Fruit fly (Drosophila melanogaster) whole organism, embryonic: ENCODE results near the gene CG5068.

Experiments used
- Asciz ChIP-seq: fragments of 200-800 bp; sonication (Bioruptor generic); optimal IDR thresholded peaks from 2 replicates; lab custom pipeline; 2017; ENCODE audit warnings: missing biosample characterization, mild to moderate bottlenecking, missing genetic modification characterization, missing genetic modification reagents
- B-H2 ChIP-seq: fragments of 200-800 bp; sonication (Bioruptor generic); optimal IDR thresholded peaks from 2 replicates; lab custom pipeline; 2018; ENCODE audit warnings: missing biosample characterization, mild to moderate bottlenecking, missing genetic modification characterization
- CG10267 ChIP-seq: fragments of 200-800 bp; sonication (Bioruptor generic); optimal IDR thresholded peaks from 2 replicates; lab custom pipeline; 2018; ENCODE audit warnings: missing biosample characterization, mild to moderate bottlenecking, missing genetic modification characterization, moderate library complexity
- CG10565 ChIP-seq: fragments of 200-800 bp; sonication (Bioruptor generic); optimal IDR thresholded peaks from 3 replicates; lab custom pipeline; 2016; ENCODE audit warnings: missing biosample characterization, mild to moderate bottlenecking, missing genetic modification characterization
- CG12219 ChIP-seq: fragments of 200-800 bp; sonication (Bioruptor generic); optimal IDR thresholded peaks from 3 replicates; lab custom pipeline; 2018; ENCODE audit warnings: missing biosample characterization, mild to moderate bottlenecking, missing genetic modification characterization
- CG12659 ChIP-seq: fragments of 200-800 bp; sonication (Bioruptor generic); optimal IDR thresholded peaks from 3 replicates; lab custom pipeline; 2017; ENCODE audit warnings: mild to moderate bottlenecking, missing biosample characterization, missing genetic modification reagents, missing genetic modification characterization
- CG13287 ChIP-seq: fragments of 200-800 bp; sonication (Bioruptor generic); IDR thresholded peaks from 2 replicates; pipeline ENCODE4 v1.3.6; 2022; ENCODE audit warnings: missing biosample characterization, missing genetic modification characterization; ENCODE audit not compliant: partially characterized antibody
- CG13424 ChIP-seq: fragments of 200-800 bp; sonication (Bioruptor generic); optimal IDR thresholded peaks from 2 replicates; lab custom pipeline; 2019; ENCODE audit warnings: missing biosample characterization, mild to moderate bottlenecking, missing genetic modification characterization, moderate library complexity
- CG14667 ChIP-seq: fragments of 200-800 bp; sonication (Bioruptor generic); IDR thresholded peaks from 2 replicates; pipeline ENCODE4 v1.3.6; 2022; ENCODE audit warnings: missing biosample characterization, missing genetic modification characterization
- CG1602 ChIP-seq: fragments of 200-800 bp; sonication (Bioruptor generic); optimal IDR thresholded peaks from 3 replicates; lab custom pipeline; 2016; ENCODE audit warnings: missing biosample characterization, missing genetic modification characterization
- CG2116 ChIP-seq: fragments of 200-800 bp; sonication (Bioruptor generic); optimal IDR thresholded peaks from 3 replicates; lab custom pipeline; 2018; ENCODE audit warnings: missing biosample characterization, mild to moderate bottlenecking, missing genetic modification characterization
- CG3726 ChIP-seq: fragments of 200-800 bp; sonication (Bioruptor generic); IDR thresholded peaks from 3 replicates; pipeline ENCODE4, ENCODE4 v1.3.6; 2022; ENCODE audit warnings: missing biosample characterization, missing genetic modification characterization
- CG4730 ChIP-seq: fragments of 200-800 bp; sonication (Bioruptor generic); IDR thresholded peaks from 2 replicates; pipeline ENCODE4 v1.3.6; 2022; ENCODE audit warnings: missing biosample characterization, missing genetic modification characterization
- CG4820 ChIP-seq: fragments of 200-800 bp; sonication (Bioruptor generic); optimal IDR thresholded peaks from 3 replicates; lab custom pipeline; 2016; ENCODE audit warnings: missing biosample characterization, missing genetic modification characterization
- CG5245 ChIP-seq: fragments of 200-800 bp; sonication (Bioruptor generic); optimal IDR thresholded peaks from 3 replicates; lab custom pipeline; 2016; ENCODE audit warnings: missing biosample characterization, missing genetic modification characterization
- CG6765 ChIP-seq: fragments of 200-800 bp; sonication (Bioruptor generic); optimal IDR thresholded peaks from 3 replicates; lab custom pipeline; 2017; ENCODE audit warnings: missing biosample characterization, mild to moderate bottlenecking, missing genetic modification characterization
- CG6854 ChIP-seq: fragments of 200-800 bp; sonication (Bioruptor generic); optimal IDR thresholded peaks from 3 replicates; lab custom pipeline; 2017; ENCODE audit warnings: missing biosample characterization, mild to moderate bottlenecking, missing genetic modification characterization
- CG8089 ChIP-seq: fragments of 200-800 bp; sonication (Bioruptor generic); optimal IDR thresholded peaks from 3 replicates; lab custom pipeline; 2016; ENCODE audit warnings: missing biosample characterization, missing genetic modification characterization
- CG8290 ChIP-seq, 3 experiments: fragments of 200-800 bp; sonication (Bioruptor generic); optimal IDR thresholded peaks; 2 replicates each; lab custom pipeline; 2016 to 2019; ENCODE audit warnings: missing biosample characterization in 3 of 3, missing genetic modification characterization in 3 of 3, mild to moderate bottlenecking in 2 of 3, moderate library complexity in 1 of 3
- D19A ChIP-seq: fragments of 200-800 bp; optimal IDR thresholded peaks from 3 replicates; lab custom pipeline; 2019; ENCODE audit warnings: missing biosample characterization, mild to moderate bottlenecking, missing genetic modification characterization, moderate library complexity
- Dref ChIP-seq: fragments of 200-800 bp; sonication (Bioruptor generic); IDR thresholded peaks from 2 replicates; pipeline ENCODE4 v1.3.6; 2022; ENCODE audit warnings: missing biosample characterization, missing genetic modification characterization
- Elba2 ChIP-seq: fragments of 200-800 bp; sonication (Bioruptor generic); optimal IDR thresholded peaks from 3 replicates; lab custom pipeline; 2016; ENCODE audit warnings: missing biosample characterization, missing genetic modification characterization
- HmgZ ChIP-seq: fragments of 200-800 bp; sonication (Bioruptor generic); optimal IDR thresholded peaks from 2 replicates; lab custom pipeline; 2018; ENCODE audit warnings: missing biosample characterization, mild to moderate bottlenecking, missing genetic modification characterization
- Hmr ChIP-seq: fragments of 200-800 bp; sonication (Bioruptor generic); optimal IDR thresholded peaks from 3 replicates; lab custom pipeline; 2017; ENCODE audit warnings: mild to moderate bottlenecking, missing biosample characterization, missing genetic modification reagents, missing genetic modification characterization
- Hr3 ChIP-seq: fragments of 200-800 bp; sonication (Bioruptor generic); optimal IDR thresholded peaks from 3 replicates; lab custom pipeline; 2016; ENCODE audit warnings: missing biosample characterization, missing genetic modification characterization
- Lpt ChIP-seq: fragments of >200 bp; optimal IDR thresholded peaks from 2 replicates; lab custom pipeline; 2018; ENCODE audit warnings: missing biosample characterization, missing genetic modification characterization
- Mes4 ChIP-seq: fragments of 200-800 bp; sonication (Bioruptor generic); optimal IDR thresholded peaks from 2 replicates; lab custom pipeline; 2016; ENCODE audit warnings: missing biosample characterization, missing genetic modification characterization
- NfI ChIP-seq: fragments of 200-800 bp; sonication (Bioruptor generic); optimal IDR thresholded peaks from 3 replicates; lab custom pipeline; 2018; ENCODE audit warnings: missing biosample characterization, mild to moderate bottlenecking, missing genetic modification characterization, moderate library complexity
- Poxn ChIP-seq: fragments of 200-800 bp; sonication (Bioruptor generic); IDR thresholded peaks from 2 replicates; pipeline ENCODE4 v1.3.6; 2022; ENCODE audit warnings: missing biosample characterization, missing genetic modification characterization
- Spps ChIP-seq: fragments of 200-800 bp; sonication (Bioruptor generic); optimal IDR thresholded peaks from 2 replicates; lab custom pipeline; 2018; ENCODE audit warnings: missing biosample characterization, mild to moderate bottlenecking, missing genetic modification characterization
- Taf1 ChIP-seq: fragments of 200-800 bp; sonication (Bioruptor generic); IDR thresholded peaks from 2 replicates; pipeline ENCODE4 v1.3.6; 2022; ENCODE audit warnings: missing biosample characterization, missing genetic modification characterization
- ato ChIP-seq: fragments of 200-800 bp; sonication (Bioruptor generic); IDR thresholded peaks from 2 replicates; pipeline ENCODE4 v1.3.6; 2022; ENCODE audit warnings: missing biosample characterization, missing genetic modification characterization; ENCODE audit not compliant: partially characterized antibody
- cg ChIP-seq: fragments of 200-800 bp; sonication (Bioruptor generic); optimal IDR thresholded peaks from 3 replicates; lab custom pipeline; 2019; ENCODE audit warnings: missing biosample characterization, mild to moderate bottlenecking, missing genetic modification characterization, moderate library complexity
- chif ChIP-seq, 2 experiments: fragments of 200-800 bp; sonication (Bioruptor generic); optimal IDR thresholded peaks; 3 replicates each; lab custom pipeline; 2016; ENCODE audit warnings: missing biosample characterization in 2 of 2, missing genetic modification characterization in 2 of 2
- dati ChIP-seq: fragments of 200-800 bp; sonication (Bioruptor generic); IDR thresholded peaks from 2 replicates; pipeline ENCODE4 v1.3.6; 2022; ENCODE audit warnings: missing biosample characterization, missing genetic modification characterization
- dmrt11E ChIP-seq: fragments of 200-800 bp; sonication (Bioruptor generic); optimal IDR thresholded peaks from 3 replicates; lab custom pipeline; 2018; ENCODE audit warnings: missing biosample characterization, mild to moderate bottlenecking, missing genetic modification characterization, moderate library complexity
- eve ChIP-seq, 2 experiments: fragments of >200 bp; optimal IDR thresholded peaks; 2 replicates each; lab custom pipeline; 2017; ENCODE audit warnings: missing biosample characterization in 2 of 2, missing genetic modification characterization in 2 of 2
- gcm ChIP-seq: fragments of 200-800 bp; sonication (Bioruptor generic); optimal IDR thresholded peaks from 2 replicates; lab custom pipeline; 2019; ENCODE audit warnings: missing biosample characterization, mild to moderate bottlenecking, missing genetic modification characterization, moderate library complexity
- h ChIP-seq: fragments of >200 bp; optimal IDR thresholded peaks from 2 replicates; lab custom pipeline; 2017
- lov ChIP-seq, 2 experiments: fragments of 200-800 bp in 1 of 2; fragments of >200 bp in 1 of 2; sonication (Bioruptor generic) in 1 of 2; IDR thresholded peaks in 1 of 2; optimal IDR thresholded peaks in 1 of 2; 2 replicates in 1 of 2; 3 replicates in 1 of 2; pipeline versions ENCODE4 v1.3.6 to Lab custom; 2017 to 2022; ENCODE audit warnings: missing biosample characterization in 1 of 2, missing genetic modification characterization in 1 of 2
- nerfin-1 ChIP-seq: fragments of 200-800 bp; sonication (Bioruptor generic); optimal IDR thresholded peaks from 3 replicates; lab custom pipeline; 2019; ENCODE audit warnings: missing biosample characterization, mild to moderate bottlenecking, missing genetic modification characterization, moderate library complexity
- odd ChIP-seq: fragments of 200-800 bp; sonication (Bioruptor generic); optimal IDR thresholded peaks from 2 replicates; lab custom pipeline; 2017; ENCODE audit warnings: missing biosample characterization, mild to moderate bottlenecking, missing genetic modification characterization
- otp ChIP-seq: fragments of 200-800 bp; sonication (Bioruptor generic); IDR thresholded peaks from 3 replicates; pipeline ENCODE4, ENCODE4 v1.3.6; 2022; ENCODE audit warnings: missing biosample characterization, missing genetic modification characterization
- sens ChIP-seq: fragments of 200-800 bp; sonication (Bioruptor generic); peaks from one replicate; lab custom pipeline; 2016; ENCODE audit warnings: missing biosample characterization, missing genetic modification characterization
- slbo ChIP-seq: fragments of 200-800 bp; sonication (Bioruptor generic); IDR thresholded peaks from 2 replicates; pipeline ENCODE4 v1.3.6; 2022; ENCODE audit warnings: missing biosample characterization, missing genetic modification characterization
- so ChIP-seq: fragments of 200-800 bp; sonication (Bioruptor generic); IDR thresholded peaks from 3 replicates; pipeline ENCODE4 v1.3.6; 2022; ENCODE audit warnings: missing biosample characterization, missing genetic modification characterization
- ttk ChIP-seq: fragments of 200-800 bp; sonication (Bioruptor generic); IDR thresholded peaks from 2 replicates; pipeline ENCODE4 v2.1.2; 2022; ENCODE audit warnings: missing biosample characterization, missing genetic modification characterization
- twi ChIP-seq: fragments of 200-800 bp; optimal IDR thresholded peaks from 2 replicates; lab custom pipeline; 2019; ENCODE audit warnings: missing biosample characterization, mild to moderate bottlenecking, missing genetic modification characterization, moderate library complexity
- wek ChIP-seq: fragments of 200-800 bp; sonication (Bioruptor generic); optimal IDR thresholded peaks from 3 replicates; lab custom pipeline; 2018; ENCODE audit warnings: missing biosample characterization, mild to moderate bottlenecking, missing genetic modification characterization, moderate library complexity
- zen ChIP-seq: fragments of 200-800 bp; sonication (Bioruptor generic); optimal IDR thresholded peaks from 3 replicates; lab custom pipeline; 2018; ENCODE audit warnings: missing biosample characterization, mild to moderate bottlenecking, missing genetic modification characterization, moderate library complexity

The CG5068 gene

dm6 chr3L:8985848-8986320 lies 626 bp upstream of the CG5068 start, which contains the start of gene Galk (continued):
- no peak for TF ChIP-seq lov (optimal IDR thresholded peaks at IDR 0.05; lab: Kevin White, UChicago)
- TF ChIP-seq lov (GFP tag; IDR thresholded peaks at IDR 0.05; lab: Robert Waterston, UW) = 0 out of 3 replicates have a peak, but pooled peaks have one; percentile 57
- TF ChIP-seq CG5245 (GFP tag; lab: Kevin White, UChicago) = no peak
- no peak for TF ChIP-seq CG3726 (GFP tag; lab: Robert Waterston, UW)
- no peak for TF ChIP-seq so (GFP tag; lab: Robert Waterston, UW)
- TF ChIP-seq CG2116 (GFP tag; lab: Kevin White, UChicago) = no peak
- TF ChIP-seq Hr3 = peak; percentile 45
- TF ChIP-seq twi (tag; lab: Kevin White, UChicago) = no peak
- TF ChIP-seq CG12659 (GFP tag; lab: Kevin White, UChicago) = peak; percentile 28
- TF ChIP-seq Poxn (GFP tag; lab: Robert Waterston, UW) = no peak
- peak; percentile 82 for TF ChIP-seq wek (GFP tag; lab: Kevin White, UChicago)
- TF ChIP-seq NfI (GFP tag; lab: Kevin White, UChicago) = peak; percentile 56
- no peak for TF ChIP-seq CG10267 (tag; lab: Kevin White, UChicago)
- TF ChIP-seq CG10565 (GFP tag; lab: Kevin White, UChicago) = no peak
- TF ChIP-seq ttk (GFP tag; lab: Robert Waterston, UW) = peak; percentile 36; the same call in 1 of the 2 replicates
- no peak for TF ChIP-seq CG8290 (GFP tag; optimal IDR thresholded peaks at IDR 0.05; lab: Kevin White, UChicago)
- peak in 1 of 2 experiments; percentile 93 for TF ChIP-seq CG8290 (tag; optimal IDR thresholded peaks at IDR 0.05; lab: Kevin White, UChicago)
- TF ChIP-seq h (lab: Kevin White, UChicago) = no peak
- TF ChIP-seq Taf1 (GFP tag; lab: Robert Waterston, UW) = peak; percentile 79
- no peak for TF ChIP-seq Elba2 (GFP tag; lab: Kevin White, UChicago)
- TF ChIP-seq gcm (GFP tag; lab: Kevin White, UChicago) = peak; percentile 44
- TF ChIP-seq nerfin-1 (tag; lab: Kevin White, UChicago) = peak; percentile 63
- no peak for TF ChIP-seq zen (tag; lab: Kevin White, UChicago)
- no peak for TF ChIP-seq Dref (GFP tag; lab: Robert Waterston, UW)
- no peak for TF ChIP-seq dmrt11E (tag; lab: Kevin White, UChicago)
- peak; percentile 52; the same call in 1 of the 2 replicates for TF ChIP-seq CG4730 (GFP tag; lab: Robert Waterston, UW)
- TF ChIP-seq dati (GFP tag; lab: Robert Waterston, UW) = 0 out of 2 replicates have a peak, but pooled peaks have one; percentile 30
- no peak for TF ChIP-seq Spps
- TF ChIP-seq Asciz (GFP tag; lab: Kevin White, UChicago) = peak; percentile 74
- TF ChIP-seq chif (GFP tag; optimal IDR thresholded peaks at IDR 0.05; lab: Kevin White, UChicago) = peak in 1 of 2 experiments; percentile 4
- TF ChIP-seq HmgZ (tag; lab: Kevin White, UChicago) = peak; percentile 77
- peak; percentile 90 for TF ChIP-seq slbo (GFP tag; lab: Robert Waterston, UW)
- TF ChIP-seq ato = no peak
- no peak for TF ChIP-seq CG8089 (GFP tag; lab: Kevin White, UChicago)
- TF ChIP-seq CG6854 (GFP tag; lab: Kevin White, UChicago) = peak; percentile 51
- TF ChIP-seq CG4820 (GFP tag; lab: Kevin White, UChicago) = peak; percentile 39
- TF ChIP-seq CG13424 = peak; percentile 53
- TF ChIP-seq CG1602 (GFP tag; lab: Kevin White, UChicago) = peak; percentile 4
- TF ChIP-seq eve (GFP tag; optimal IDR thresholded peaks at IDR 0.05; lab: Kevin White, UChicago) = no peak
- TF ChIP-seq CG6765 (GFP tag; lab: Kevin White, UChicago) = peak; percentile 68
- TF ChIP-seq CG14667 (GFP tag; lab: Robert Waterston, UW) = peak; percentile 50
- TF ChIP-seq Mes4 = no peak
- peak; percentile 67 for TF ChIP-seq otp (GFP tag; lab: Robert Waterston, UW)
- TF ChIP-seq B-H2 (GFP tag; lab: Kevin White, UChicago) = peak; percentile 48
- TF ChIP-seq sens (GFP tag; lab: Kevin White, UChicago) = peak; percentile 65
- no peak for TF ChIP-seq Lpt (GFP tag; lab: Kevin White, UChicago)
- no peak for TF ChIP-seq CG13287
- no peak for TF ChIP-seq cg (GFP tag; lab: Kevin White, UChicago)
- TF ChIP-seq Hmr = peak; percentile 46
- peak; percentile 62 for TF ChIP-seq odd (GFP tag; lab: Kevin White, UChicago)
- no peak for TF ChIP-seq D19A (tag; lab: Kevin White, UChicago)
- peak; percentile 62 for TF ChIP-seq CG12219
